Worm (Caenorhabditis elegans) whole organism, mixed stage, embryonic: ENCODE measurements around the gene gmap-3.
A peak's percentile ranks its signal among the peaks of the same experiment; 100 is the strongest.

Experiments
- bed-3 ChIP-seq: fragments of 200-800 bp; sonication (Bioruptor generic); optimal IDR thresholded peaks from 3 replicates; lab custom pipeline; 2018; ENCODE audit warnings: mild to moderate bottlenecking, missing genetic modification characterization, moderate library complexity, missing compliant biosample characterization
- ceh-83 ChIP-seq: fragments of 200-800 bp; sonication (Bioruptor generic); optimal IDR thresholded peaks from 2 replicates; lab custom pipeline; 2018; ENCODE audit warnings: mild to moderate bottlenecking, missing genetic modification characterization, missing compliant biosample characterization
- ces-1 ChIP-seq: fragments of 150-350 bp; optimal IDR thresholded peaks from 2 replicates; lab custom pipeline; 2014; ENCODE audit warnings: missing biosample characterization, missing genetic modification reagents, missing genetic modification characterization
- elt-3 ChIP-seq: fragments of 150-350 bp; optimal IDR thresholded peaks from 2 replicates; lab custom pipeline; 2014; ENCODE audit warnings: missing biosample characterization, missing genetic modification characterization
- lin-13 ChIP-seq: fragments of 150-350 bp; optimal IDR thresholded peaks from 2 replicates; lab custom pipeline; 2014; ENCODE audit warnings: missing biosample characterization, missing genetic modification characterization
- lin-32 ChIP-seq: fragments of 200-800 bp; sonication (Bioruptor generic); optimal IDR thresholded peaks from 2 replicates; lab custom pipeline; 2018; ENCODE audit warnings: mild to moderate bottlenecking, missing genetic modification characterization, missing compliant biosample characterization
- mep-1 ChIP-seq: fragments of 150-350 bp; optimal IDR thresholded peaks from 2 replicates; lab custom pipeline; 2017; ENCODE audit warnings: missing biosample characterization, missing genetic modification reagents, missing genetic modification characterization, inconsistent platforms
- nhr-12 ChIP-seq: fragments of 150-350 bp; optimal IDR thresholded peaks from 2 replicates; lab custom pipeline; 2014; ENCODE audit warnings: missing biosample characterization, missing genetic modification characterization
- nhr-2 ChIP-seq: fragments of 150-350 bp; optimal IDR thresholded peaks from 2 replicates; lab custom pipeline; 2014; ENCODE audit warnings: missing biosample characterization, missing genetic modification characterization
- tbx-8 ChIP-seq: fragments of 200-800 bp; sonication (Bioruptor generic); optimal IDR thresholded peaks from 2 replicates; lab custom pipeline; 2018; ENCODE audit warnings: mild to moderate bottlenecking, missing genetic modification characterization, moderate library complexity, missing compliant biosample characterization
- unc-39 ChIP-seq: fragments of 150-350 bp; optimal IDR thresholded peaks from 2 replicates; lab custom pipeline; 2014; ENCODE audit warnings: missing biosample characterization, missing genetic modification characterization
- unc-62 ChIP-seq: fragments of 150-350 bp; optimal IDR thresholded peaks from 2 replicates; lab custom pipeline; 2014; ENCODE audit warnings: missing biosample characterization, missing genetic modification reagents, missing genetic modification characterization
- ztf-11 ChIP-seq: fragments of 150-350 bp; optimal IDR thresholded peaks from 2 replicates; lab custom pipeline; 2014; ENCODE audit warnings: missing biosample characterization, missing genetic modification characterization

- TF ChIP-seq nhr-12 (tag; lab: Kevin White, UChicago) (no peak), lin-13 (tag; lab: Kevin White, UChicago) (no peak), ceh-83 (no peak), bed-3 (GFP tag; lab: Kevin White, UChicago) (no peak), unc-39 (tag; lab: Kevin White, UChicago) (no peak), ces-1 (no peak), nhr-2 (tag; lab: Kevin White, UChicago) (no peak), tbx-8 (no peak), unc-62 (peak; percentile 61), elt-3 (tag; lab: Kevin White, UChicago) (no peak), ztf-11 (tag; lab: Kevin White, UChicago) (no peak), lin-32 (GFP tag; lab: Kevin White, UChicago) (no peak), mep-1 (tag; lab: Kevin White, UChicago) (no peak)
These were observed 28.3 kb downstream of the gmap-3 start for ce11 chrX:12912435-12912834.
